Worm (Caenorhabditis elegans) whole organism, L1 larva: ENCODE measurements around the gene srj-24.

ENCODE experiments used
- C16A3.4 ChIP-seq: fragments of 150-350 bp; optimal IDR thresholded peaks from 2 replicates; lab custom pipeline; 2014; ENCODE audit warnings: missing biosample characterization, missing genetic modification characterization
- aha-1 ChIP-seq: fragments of 150-350 bp; optimal IDR thresholded peaks from 2 replicates; lab custom pipeline; 2014; ENCODE audit warnings: missing biosample characterization, missing genetic modification characterization
- blmp-1 ChIP-seq: fragments of 150-350 bp; optimal IDR thresholded peaks from 2 replicates; lab custom pipeline; 2014; ENCODE audit warnings: missing biosample characterization, missing genetic modification characterization
- ces-1 ChIP-seq: fragments of 150-350 bp; optimal IDR thresholded peaks from 2 replicates; lab custom pipeline; 2014; ENCODE audit warnings: missing biosample characterization, missing genetic modification reagents, missing genetic modification characterization
- efl-1 ChIP-seq, 4 experiments: fragments of 150-350 bp; optimal IDR thresholded peaks in 3 of 4; peaks in 1 of 4; 1 replicate in 1 of 4; 2 replicates in 3 of 4; lab custom pipeline; 2014; ENCODE audit warnings: missing biosample characterization in 2 of 4, missing genetic modification characterization in 2 of 4, missing genetic modification reagents in 2 of 4
- fos-1 ChIP-seq: fragments of 150-350 bp; optimal IDR thresholded peaks from 2 replicates; lab custom pipeline; 2014; ENCODE audit warnings: missing biosample characterization, missing genetic modification characterization
- hpl-2 ChIP-seq: fragments of 150-350 bp; optimal IDR thresholded peaks from 2 replicates; lab custom pipeline; 2014; ENCODE audit warnings: missing biosample characterization, missing genetic modification reagents, missing genetic modification characterization
- lsy-2 ChIP-seq, 2 experiments: fragments of 150-350 bp; optimal IDR thresholded peaks; 2 replicates each; lab custom pipeline; 2014; ENCODE audit warnings: missing biosample characterization in 2 of 2, missing genetic modification characterization in 2 of 2
- mdl-1 ChIP-seq, 2 experiments: fragments of 150-350 bp; optimal IDR thresholded peaks; 2 replicates each; lab custom pipeline; 2014 to 2017; ENCODE audit warnings: missing biosample characterization in 2 of 2, missing genetic modification characterization in 2 of 2, inconsistent platforms in 1 of 2
- mep-1 ChIP-seq: fragments of 150-350 bp; optimal IDR thresholded peaks from 2 replicates; lab custom pipeline; 2014; ENCODE audit warnings: missing biosample characterization, missing genetic modification characterization
- nhr-85 ChIP-seq: sonication (generic microtip); peaks from one replicate; lab custom pipeline; 2016; ENCODE audit warnings: missing genetic modification characterization, inconsistent platforms, missing compliant biosample characterization
- pqm-1 ChIP-seq: sonication (generic microtip); optimal IDR thresholded peaks from 3 replicates; lab custom pipeline; 2017; ENCODE audit warnings: missing biosample characterization, missing genetic modification characterization
- sox-4 ChIP-seq: sonication (generic microtip); optimal IDR thresholded peaks from 2 replicates; lab custom pipeline; 2016; ENCODE audit warnings: missing genetic modification characterization, missing compliant biosample characterization

DNA sequence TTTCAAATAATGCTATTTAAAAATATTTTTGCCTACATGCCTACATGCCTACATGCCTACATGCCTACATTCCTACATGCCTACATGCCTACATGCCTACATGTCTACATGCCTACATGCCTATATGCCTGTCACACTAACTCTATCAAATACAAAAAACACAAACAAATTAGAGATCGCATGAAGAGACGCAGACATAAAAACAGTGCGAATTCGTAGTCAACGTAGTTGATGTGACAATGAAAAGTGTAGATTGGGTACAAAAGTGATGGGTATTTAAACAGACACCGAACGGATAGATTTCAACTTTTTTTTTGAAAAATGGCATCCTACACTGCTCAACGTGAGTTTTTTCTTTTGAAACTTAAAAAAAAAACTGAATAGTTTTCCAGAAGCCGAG is 38.6 kb upstream of the srj-24 start, which contains the start of gene R09E12.9:
- no peak for TF ChIP-seq sox-4 (tag; lab: Kevin White, UChicago)
- peak; percentile 37 to 39 for TF ChIP-seq efl-1 (optimal IDR thresholded peaks at IDR 0.05; lab: Kevin White, UChicago)
- peak; percentile 28 to 90 for TF ChIP-seq efl-1 (GFP tag; optimal IDR thresholded peaks at IDR 0.05 in 1 of 2; lab: Kevin White, UChicago)
- TF ChIP-seq hpl-2 (GFP tag; lab: Kevin White, UChicago): no peak
- TF ChIP-seq blmp-1 (tag; lab: Kevin White, UChicago): peak; percentile 36
- no peak for TF ChIP-seq mdl-1 (tag; optimal IDR thresholded peaks at IDR 0.05; lab: Kevin White, UChicago)
- no peak for TF ChIP-seq pqm-1 (tag; lab: Kevin White, UChicago)
- TF ChIP-seq lsy-2 (tag; optimal IDR thresholded peaks at IDR 0.05; lab: Kevin White, UChicago): no peak
- peak; percentile 55 for TF ChIP-seq nhr-85 (tag; lab: Kevin White, UChicago)
- TF ChIP-seq aha-1: no peak
- TF ChIP-seq C16A3.4 (tag; lab: Kevin White, UChicago): no peak
- TF ChIP-seq fos-1 (tag; lab: Kevin White, UChicago): no peak
- no peak for TF ChIP-seq mep-1 (tag; lab: Kevin White, UChicago)
- TF ChIP-seq ces-1: no peak
